Worm (Caenorhabditis elegans): ENCODE results near the gene F07E5.9.

F07E5.9 gene

ce11 chrII:2112948-2113347, 32.6 kb upstream of the F07E5.9 start, which contains the start of gene R52.6:
Gene R52.6 (minus strand): TSS chrII:2113048.
- TF ChIP-seq ceh-43 (GFP tag; optimal IDR thresholded peaks at IDR 0.05) (no peak), snpc-4 (tag; optimal IDR thresholded peaks at IDR 0.05) (no peak), bed-3 (GFP tag; optimal IDR thresholded peaks at IDR 0.05) (no peak), ceh-83 (GFP tag; optimal IDR thresholded peaks at IDR 0.05) (no peak), tbx-8 (GFP tag; optimal IDR thresholded peaks at IDR 0.05) (no peak), ham-2 (GFP tag; optimal IDR thresholded peaks at IDR 0.05) (no peak), sptf-1 (tag; optimal IDR thresholded peaks at IDR 0.05) (no peak), mls-2 (tag; optimal IDR thresholded peaks at IDR 0.05) (no peak), nhr-12 (tag; optimal IDR thresholded peaks at IDR 0.05) (no peak), lin-32 (GFP tag; optimal IDR thresholded peaks at IDR 0.05) (no peak), pha-4 (tag; optimal IDR thresholded peaks at IDR 0.05) (no peak), nhr-2 (tag; optimal IDR thresholded peaks at IDR 0.05) (no peak), sem-2 (GFP tag; optimal IDR thresholded peaks at IDR 0.05) (no peak), cnd-1 (tag; optimal IDR thresholded peaks at IDR 0.05) (no peak), nhr-237 (tag; optimal IDR thresholded peaks at IDR 0.05) (no peak), mab-5 (tag; optimal IDR thresholded peaks at IDR 0.05) (no peak), ztf-11 (tag; optimal IDR thresholded peaks at IDR 0.05) (no peak)

ce11 chrII:2109943-2110342, 29.6 kb upstream of the F07E5.9 start, which contains the start of gene R52.5:
Gene R52.5 (minus strand): TSS chrII:2110043.
- TF ChIP-seq hlh-1 (tag; optimal IDR thresholded peaks at IDR 0.05) (no peak), lsy-2 (tag; optimal IDR thresholded peaks at IDR 0.05) (no peak), bed-3 (GFP tag; optimal IDR thresholded peaks at IDR 0.05) (no peak), lin-32 (GFP tag; optimal IDR thresholded peaks at IDR 0.05) (no peak), drap-1 (GFP tag; optimal IDR thresholded peaks at IDR 0.05) (no peak), lin-13 (tag; optimal IDR thresholded peaks at IDR 0.05) (no peak), zip-8 (tag; optimal IDR thresholded peaks at IDR 0.05) (no peak), ceh-39 (tag; optimal IDR thresholded peaks at IDR 0.05) (no peak), snpc-4 (tag; optimal IDR thresholded peaks at IDR 0.05) (no peak), nhr-76 (tag; optimal IDR thresholded peaks at IDR 0.05) (no peak), blmp-1 (tag; optimal IDR thresholded peaks at IDR 0.05) (no peak), ham-2 (GFP tag; optimal IDR thresholded peaks at IDR 0.05) (no peak), unc-39 (tag; optimal IDR thresholded peaks at IDR 0.05) (no peak), unc-62 (GFP tag; optimal IDR thresholded peaks at IDR 0.05) (no peak), nhr-2 (tag; optimal IDR thresholded peaks at IDR 0.05) (no peak), sem-2 (GFP tag; optimal IDR thresholded peaks at IDR 0.05) (no peak), mls-2 (tag; optimal IDR thresholded peaks at IDR 0.05) (no peak), M03D4.4 (tag; optimal IDR thresholded peaks at IDR 0.05) (no peak), unc-120 (tag; optimal IDR thresholded peaks at IDR 0.05; ENCODE audit: poor library complexity, severe bottlenecking) (no peak), ces-1 (GFP tag; optimal IDR thresholded peaks at IDR 0.05) (no peak)

ce11 chrII:2108295-2108694, 28.0 kb upstream of the F07E5.9 start, which contains the start of gene R52.4:
Gene R52.4 (minus strand): TSS chrII:2108395.
- no peak for TF ChIP-seq nhr-237 (tag; optimal IDR thresholded peaks at IDR 0.05)
- no peak for TF ChIP-seq nhr-28 (tag; optimal IDR thresholded peaks at IDR 0.05)
- no peak for TF ChIP-seq unc-62 (GFP tag; optimal IDR thresholded peaks at IDR 0.05)
- no peak for TF ChIP-seq nhr-12 (tag; optimal IDR thresholded peaks at IDR 0.05)
- TF ChIP-seq snpc-4 (tag; optimal IDR thresholded peaks at IDR 0.05): no peak
- no peak for TF ChIP-seq flh-1 (GFP tag; optimal IDR thresholded peaks at IDR 0.05)
- TF ChIP-seq tbx-8 (GFP tag; optimal IDR thresholded peaks at IDR 0.05): no peak
- no peak for TF ChIP-seq sem-2 (GFP tag; optimal IDR thresholded peaks at IDR 0.05)
- TF ChIP-seq lin-13 (tag; optimal IDR thresholded peaks at IDR 0.05): no peak
- TF ChIP-seq drap-1 (GFP tag; optimal IDR thresholded peaks at IDR 0.05): no peak
- TF ChIP-seq hlh-1 (tag; optimal IDR thresholded peaks at IDR 0.05): no peak
- TF ChIP-seq mls-2 (tag; optimal IDR thresholded peaks at IDR 0.05): no peak
- TF ChIP-seq unc-39 (tag; optimal IDR thresholded peaks at IDR 0.05): no peak
- TF ChIP-seq lsy-2 (tag; optimal IDR thresholded peaks at IDR 0.05): no peak
- TF ChIP-seq elt-3 (tag; optimal IDR thresholded peaks at IDR 0.05): no peak
- TF ChIP-seq ceh-39 (tag; optimal IDR thresholded peaks at IDR 0.05): no peak
- TF ChIP-seq sptf-1 (tag; optimal IDR thresholded peaks at IDR 0.05): no peak
- no peak for TF ChIP-seq M03D4.4 (tag; optimal IDR thresholded peaks at IDR 0.05)
- no peak for TF ChIP-seq pha-4 (tag; optimal IDR thresholded peaks at IDR 0.05)
- TF ChIP-seq blmp-1 (tag; optimal IDR thresholded peaks at IDR 0.05): no peak

Measured in whole organism, mixed stage, embryonic.